Worm (Caenorhabditis elegans) whole organism, young adult: Measurements from ENCODE around the gene srh-212.

Experiments used
- B0035.1 ChIP-seq: sonication (generic microtip); optimal IDR thresholded peaks from 2 replicates; lab custom pipeline; 2016; ENCODE audit warnings: missing genetic modification characterization, mild to moderate bottlenecking, missing compliant biosample characterization, missing genotype, missing genetic modification reagents
- F22D6.2 ChIP-seq: sonication (generic microtip); optimal IDR thresholded peaks from 2 replicates; lab custom pipeline; 2016; ENCODE audit warnings: mild to moderate bottlenecking, missing genetic modification characterization, missing compliant biosample characterization
- F23B12.7 ChIP-seq: sonication (generic microtip); optimal IDR thresholded peaks from 2 replicates; lab custom pipeline; 2017; ENCODE audit warnings: missing genetic modification characterization, mild to moderate bottlenecking, missing compliant biosample characterization, antibody characterized with exemption, moderate library complexity; ENCODE audit not compliant: insufficient read depth
- F33H1.4 ChIP-seq: fragments of 200-800 bp; sonication (Bioruptor generic); IDR thresholded peaks from 2 replicates; pipeline ENCODE4 v1.3.6; 2022; ENCODE audit warnings: missing genetic modification reagents, missing genetic modification characterization, missing compliant biosample characterization
- F39B2.1 ChIP-seq: fragments of 200-800 bp; sonication (Bioruptor generic); IDR thresholded peaks from 2 replicates; pipeline ENCODE4 v1.3.6; 2022; ENCODE audit warnings: missing genetic modification reagents, missing genetic modification characterization, missing compliant biosample characterization
- F52B5.7 ChIP-seq: sonication (generic microtip); optimal IDR thresholded peaks from 2 replicates; lab custom pipeline; 2016; ENCODE audit warnings: mild to moderate bottlenecking, missing genetic modification characterization, missing compliant biosample characterization
- T26A5.8 ChIP-seq: sonication (generic microtip); optimal IDR thresholded peaks from 2 replicates; lab custom pipeline; 2016; ENCODE audit warnings: missing genetic modification characterization, missing compliant biosample characterization
- Y53F4B.3 ChIP-seq: fragments of 200-800 bp; sonication (Bioruptor generic); IDR thresholded peaks from 2 replicates; pipeline ENCODE4 v1.3.6; 2022; ENCODE audit warnings: missing genetic modification reagents, missing genetic modification characterization, missing compliant biosample characterization
- Y67H2A.10 ChIP-seq: fragments of 200-800 bp; sonication (Bioruptor generic); conservative IDR thresholded peaks from 2 replicates; pipeline ENCODE4 v1.3.6; 2022; ENCODE audit warnings: missing genetic modification reagents, missing genetic modification characterization, missing compliant biosample characterization
- ZK185.1 ChIP-seq: sonication (generic microtip); optimal IDR thresholded peaks from 2 replicates; lab custom pipeline; 2016; ENCODE audit warnings: mild to moderate bottlenecking, missing genetic modification characterization, missing compliant biosample characterization; ENCODE audit not compliant: poor library complexity, severe bottlenecking
- ama-1 ChIP-seq, 3 experiments: fragments of 150-350 bp in 1 of 3; sonication (generic microtip) in 2 of 3; optimal IDR thresholded peaks; 2 replicates each; lab custom pipeline; 2014 to 2018; ENCODE audit warnings: missing biosample characterization in 2 of 3, missing genetic modification characterization in 2 of 3, missing genetic modification reagents in 2 of 3
- aptf-3 ChIP-seq: fragments of 200-800 bp; sonication (Bioruptor generic); IDR thresholded peaks from 2 replicates; pipeline ENCODE4 v1.3.6; 2022; ENCODE audit warnings: missing genetic modification characterization, missing compliant biosample characterization
- atf-7 ChIP-seq: sonication (generic microtip); optimal IDR thresholded peaks from 2 replicates; lab custom pipeline; 2017; ENCODE audit warnings: mild to moderate bottlenecking, missing genetic modification characterization, missing compliant biosample characterization
- attf-3 ChIP-seq: fragments of 200-800 bp; sonication (Bioruptor generic); conservative IDR thresholded peaks from 2 replicates; pipeline ENCODE4 v1.3.6; 2022; ENCODE audit warnings: missing genetic modification reagents, missing genetic modification characterization, missing compliant biosample characterization
- attf-5 ChIP-seq: fragments of 200-800 bp; sonication (Bioruptor generic); optimal IDR thresholded peaks from 2 replicates; lab custom pipeline; 2018; ENCODE audit warnings: mild to moderate bottlenecking, missing genetic modification characterization, missing compliant biosample characterization
- ccch-3 ChIP-seq: fragments of 200-800 bp; sonication (Bioruptor generic); optimal IDR thresholded peaks from 2 replicates; lab custom pipeline; 2018; ENCODE audit warnings: mild to moderate bottlenecking, missing genetic modification characterization, missing compliant biosample characterization
- cebp-2 ChIP-seq: fragments of 200-800 bp; sonication (Bioruptor generic); IDR thresholded peaks from 2 replicates; pipeline ENCODE4 v1.3.6; 2022; ENCODE audit warnings: missing genetic modification characterization, missing compliant biosample characterization
- ceh-58 ChIP-seq: fragments of 200-800 bp; sonication (Bioruptor generic); IDR thresholded peaks from 2 replicates; pipeline ENCODE4 v1.3.6; 2022; ENCODE audit warnings: missing genetic modification characterization, missing compliant biosample characterization
- dpl-1 ChIP-seq: fragments of 150-350 bp; optimal IDR thresholded peaks from 2 replicates; lab custom pipeline; 2014; ENCODE audit warnings: missing biosample characterization, missing genetic modification reagents, missing genetic modification characterization
- gei-17 ChIP-seq: fragments of 200-800 bp; sonication (Bioruptor generic); optimal IDR thresholded peaks from 2 replicates; lab custom pipeline; 2018; ENCODE audit warnings: mild to moderate bottlenecking, missing genetic modification characterization, missing compliant biosample characterization
- hlh-26 ChIP-seq: fragments of 200-800 bp; sonication (Bioruptor generic); conservative IDR thresholded peaks from 2 replicates; pipeline ENCODE4 v1.3.6; 2022; ENCODE audit warnings: missing genetic modification reagents, missing genetic modification characterization, missing compliant biosample characterization
- hmg-1.2 ChIP-seq: fragments of 200-800 bp; sonication (Bioruptor generic); IDR thresholded peaks from 2 replicates; pipeline ENCODE4 v1.3.6; 2022; ENCODE audit warnings: missing genetic modification reagents, missing genetic modification characterization, missing compliant biosample characterization
- hrde-1 ChIP-seq: sonication (generic microtip); optimal IDR thresholded peaks from 2 replicates; lab custom pipeline; 2016; ENCODE audit warnings: missing genetic modification characterization, mild to moderate bottlenecking, missing compliant biosample characterization, moderate library complexity, missing genotype, missing genetic modification reagents, borderline replicate concordance
- hsf-1 ChIP-seq: fragments of 200-800 bp; sonication (Bioruptor generic); IDR thresholded peaks from 2 replicates; pipeline ENCODE4 v1.3.6; 2022; ENCODE audit warnings: missing genetic modification reagents, missing genetic modification characterization, missing compliant biosample characterization
- lag-1 ChIP-seq: fragments of 200-800 bp; sonication (Bioruptor generic); IDR thresholded peaks from 2 replicates; pipeline ENCODE4 v1.3.6; 2022; ENCODE audit warnings: missing genetic modification reagents, missing genetic modification characterization, missing compliant biosample characterization
- let-526 ChIP-seq: fragments of 200-800 bp; sonication (Bioruptor generic); IDR thresholded peaks from 2 replicates; pipeline ENCODE4 v1.3.6; 2022; ENCODE audit warnings: missing genetic modification reagents, missing genetic modification characterization, missing compliant biosample characterization
- lin-26 ChIP-seq: fragments of 200-800 bp; sonication (Bioruptor generic); IDR thresholded peaks from 2 replicates; pipeline ENCODE4 v1.3.6; 2022; ENCODE audit warnings: missing genetic modification reagents, missing genetic modification characterization, missing compliant biosample characterization
- lin-40 ChIP-seq: sonication (generic microtip); optimal IDR thresholded peaks from 2 replicates; lab custom pipeline; 2016; ENCODE audit warnings: missing genetic modification characterization, mild to moderate bottlenecking, missing compliant biosample characterization, missing genotype, missing genetic modification reagents
- lin-54 ChIP-seq: fragments of 200-800 bp; sonication (Bioruptor generic); optimal IDR thresholded peaks from 2 replicates; lab custom pipeline; 2018; ENCODE audit warnings: mild to moderate bottlenecking, missing genetic modification characterization, missing compliant biosample characterization
- lsy-27 ChIP-seq: sonication (generic microtip); optimal IDR thresholded peaks from 2 replicates; lab custom pipeline; 2017; ENCODE audit warnings: missing genetic modification characterization, mild to moderate bottlenecking, missing compliant biosample characterization, antibody characterized with exemption, missing genotype, borderline replicate concordance; ENCODE audit not compliant: insufficient read depth
- nfya-2 ChIP-seq: fragments of 200-800 bp; sonication (Bioruptor generic); IDR thresholded peaks from 2 replicates; pipeline ENCODE4 v1.3.6; 2022; ENCODE audit warnings: missing genetic modification reagents, missing genetic modification characterization, missing compliant biosample characterization
- pbrm-1 ChIP-seq: fragments of 200-800 bp; sonication (Bioruptor generic); IDR thresholded peaks from 2 replicates; pipeline ENCODE4 v1.3.6; 2022; ENCODE audit warnings: missing genetic modification reagents, missing genetic modification characterization, missing compliant biosample characterization
- rpc-1 ChIP-seq, 2 experiments: fragments of 150-350 bp in 1 of 2; sonication (generic microtip) in 1 of 2; optimal IDR thresholded peaks; 2 replicates each; lab custom pipeline; 2014 to 2018; ENCODE audit warnings: missing biosample characterization in 1 of 2, missing genetic modification characterization in 1 of 2, missing genetic modification reagents in 1 of 2, missing genotype in 1 of 2
- snpc-4 ChIP-seq, 5 experiments: fragments of 150-350 bp in 1 of 5; sonication (generic microtip) in 4 of 5; optimal IDR thresholded peaks; 2 replicates each; lab custom pipeline; 2014 to 2018; ENCODE audit warnings: missing genetic modification characterization in 5 of 5, missing biosample characterization in 3 of 5, antibody characterized with exemption in 2 of 5, mild to moderate bottlenecking in 2 of 5, missing compliant biosample characterization in 2 of 5, missing genotype in 2 of 5, moderate library complexity in 2 of 5, missing genetic modification reagents in 1 of 5
- somi-1 ChIP-seq: fragments of 200-800 bp; sonication (Bioruptor generic); optimal IDR thresholded peaks from 2 replicates; lab custom pipeline; 2018; ENCODE audit warnings: mild to moderate bottlenecking, missing genetic modification characterization, missing compliant biosample characterization
- unc-62 ChIP-seq: fragments of 150-350 bp; optimal IDR thresholded peaks from 2 replicates; lab custom pipeline; 2014; ENCODE audit warnings: missing biosample characterization, missing genetic modification reagents, missing genetic modification characterization
- xnd-1 ChIP-seq: sonication (generic microtip); optimal IDR thresholded peaks from 2 replicates; lab custom pipeline; 2016; ENCODE audit warnings: missing genotype, missing genetic modification reagents, missing genetic modification characterization, missing compliant biosample characterization
- zfh-2 ChIP-seq: fragments of 200-800 bp; sonication (Bioruptor generic); conservative IDR thresholded peaks from 2 replicates; pipeline ENCODE4 v1.3.6; 2022; ENCODE audit warnings: missing genetic modification reagents, missing genetic modification characterization, missing compliant biosample characterization
- ztf-3 ChIP-seq: fragments of 200-800 bp; sonication (Bioruptor generic); optimal IDR thresholded peaks from 2 replicates; lab custom pipeline; 2018; ENCODE audit warnings: mild to moderate bottlenecking, missing genetic modification characterization, missing compliant biosample characterization
- ztf-6 ChIP-seq: fragments of 200-800 bp; sonication (Bioruptor generic); IDR thresholded peaks from 2 replicates; pipeline ENCODE4 v1.3.6; 2022; ENCODE audit warnings: missing genetic modification reagents, missing genetic modification characterization, missing compliant biosample characterization

The srh-212 gene

ce11 chrV:3579795-3580194 is 17.2 kb downstream of the srh-212 start (continued):
- TF ChIP-seq lsy-27 (tag; lab: Kevin White, UChicago) (no peak), ZK185.1 (tag; lab: Kevin White, UChicago) (no peak), T26A5.8 (no peak), lag-1 (GFP tag; lab: Robert Waterston, UW) (no peak), Y67H2A.10 (GFP tag; lab: Robert Waterston, UW) (no peak), hsf-1 (no peak), unc-62 (no peak), lin-40 (tag; lab: Kevin White, UChicago) (no peak), attf-3 (no peak), Y53F4B.3 (GFP tag; lab: Robert Waterston, UW) (no peak), snpc-4 (GFP tag; optimal IDR thresholded peaks at IDR 0.05; lab: Kevin White, UChicago) (no peak), snpc-4 (tag; optimal IDR thresholded peaks at IDR 0.05; lab: Kevin White, UChicago) (peak in 1 of 4 experiments; percentile 5), F22D6.2 (tag; lab: Kevin White, UChicago) (no peak), ztf-3 (GFP tag; lab: Kevin White, UChicago) (no peak), ceh-58 (no peak), hmg-1.2 (GFP tag; lab: Robert Waterston, UW) (peak; percentile 51), ccch-3 (GFP tag; lab: Kevin White, UChicago) (no peak), lin-26 (GFP tag; lab: Robert Waterston, UW) (no peak), F33H1.4 (no peak), F23B12.7 (no peak), pbrm-1 (no peak), hlh-26 (GFP tag; lab: Robert Waterston, UW) (no peak), atf-7 (peak; percentile 12), F52B5.7 (tag; lab: Kevin White, UChicago) (no peak), gei-17 (GFP tag; lab: Kevin White, UChicago) (no peak), lin-54 (GFP tag; lab: Kevin White, UChicago) (peak; percentile 11), somi-1 (GFP tag; lab: Kevin White, UChicago) (peak; percentile 31), attf-5 (GFP tag; lab: Kevin White, UChicago) (peak; percentile 70), B0035.1 (tag; lab: Kevin White, UChicago) (no peak), ama-1 (optimal IDR thresholded peaks at IDR 0.05; lab: Kevin White, UChicago) (peak; percentile 49), ama-1 (GFP tag; optimal IDR thresholded peaks at IDR 0.05; lab: Kevin White, UChicago) (no peak), rpc-1 (optimal IDR thresholded peaks at IDR 0.05; lab: Kevin White, UChicago) (no peak), rpc-1 (tag; optimal IDR thresholded peaks at IDR 0.05; lab: Kevin White, UChicago) (no peak), hrde-1 (tag; lab: Kevin White, UChicago) (no peak)

- TF ChIP-seq F39B2.1 (GFP tag; lab: Robert Waterston, UW) (no peak), cebp-2 (GFP tag; lab: Robert Waterston, UW) (no peak), dpl-1 (GFP tag; lab: Kevin White, UChicago) (no peak), nfya-2 (no peak), ama-1 (optimal IDR thresholded peaks at IDR 0.05; lab: Kevin White, UChicago) (no peak), ama-1 (GFP tag; optimal IDR thresholded peaks at IDR 0.05; lab: Kevin White, UChicago) (no peak), aptf-3 (GFP tag; lab: Robert Waterston, UW) (no peak), ztf-6 (GFP tag; lab: Robert Waterston, UW) (no peak), xnd-1 (tag; lab: Kevin White, UChicago) (no peak), lin-26 (GFP tag; lab: Robert Waterston, UW) (0 out of 2 replicates have a peak, but pooled peaks have one; percentile 12), T26A5.8 (no peak), ztf-3 (GFP tag; lab: Kevin White, UChicago) (no peak), zfh-2 (peak; percentile 50; the same call in 1 of the 2 replicates), let-526 (GFP tag; lab: Robert Waterston, UW) (no peak)
These were observed 17.7 kb downstream of the srh-212 start for ce11 chrV:3579248-3579647.
